Worm (Caenorhabditis elegans) whole organism, young adult: ENCODE results near the gene C50F4.16.

Experiments
- B0261.1 ChIP-seq: sonication (generic microtip); optimal IDR thresholded peaks from 2 replicates; lab custom pipeline; 2016; ENCODE audit warnings: mild to moderate bottlenecking, missing genetic modification characterization, moderate library complexity, missing compliant biosample characterization
- F22D6.2 ChIP-seq: sonication (generic microtip); optimal IDR thresholded peaks from 2 replicates; lab custom pipeline; 2016; ENCODE audit warnings: mild to moderate bottlenecking, missing genetic modification characterization, missing compliant biosample characterization
- F52B5.7 ChIP-seq: sonication (generic microtip); optimal IDR thresholded peaks from 2 replicates; lab custom pipeline; 2016; ENCODE audit warnings: mild to moderate bottlenecking, missing genetic modification characterization, missing compliant biosample characterization
- K11D2.4 ChIP-seq: fragments of 200-800 bp; sonication (Bioruptor generic); IDR thresholded peaks from 2 replicates; pipeline ENCODE4 v1.3.6; 2022; ENCODE audit warnings: missing genetic modification reagents, missing genetic modification characterization, missing compliant biosample characterization
- K12H6.12 ChIP-seq: fragments of 200-800 bp; sonication (Bioruptor generic); optimal IDR thresholded peaks from 2 replicates; lab custom pipeline; 2018; ENCODE audit warnings: mild to moderate bottlenecking, missing genetic modification characterization, missing compliant biosample characterization
- T26A5.8 ChIP-seq: sonication (generic microtip); optimal IDR thresholded peaks from 2 replicates; lab custom pipeline; 2016; ENCODE audit warnings: missing genetic modification characterization, missing compliant biosample characterization
- akir-1 ChIP-seq: fragments of 200-800 bp; sonication (Bioruptor generic); optimal IDR thresholded peaks from 2 replicates; lab custom pipeline; 2018; ENCODE audit warnings: mild to moderate bottlenecking, missing genetic modification characterization, moderate library complexity, missing compliant biosample characterization
- ama-1 ChIP-seq, 3 experiments: fragments of 150-350 bp in 1 of 3; sonication (generic microtip) in 2 of 3; optimal IDR thresholded peaks; 2 replicates each; lab custom pipeline; 2014 to 2018; ENCODE audit warnings: missing biosample characterization in 2 of 3, missing genetic modification characterization in 2 of 3, missing genetic modification reagents in 2 of 3
- attf-3 ChIP-seq: fragments of 200-800 bp; sonication (Bioruptor generic); conservative IDR thresholded peaks from 2 replicates; pipeline ENCODE4 v1.3.6; 2022; ENCODE audit warnings: missing genetic modification reagents, missing genetic modification characterization, missing compliant biosample characterization
- bed-2 ChIP-seq: fragments of 200-800 bp; sonication (Bioruptor generic); IDR thresholded peaks from 2 replicates; pipeline ENCODE4 v1.3.6; 2022; ENCODE audit warnings: missing genetic modification reagents, missing genetic modification characterization, missing compliant biosample characterization
- ceh-27 ChIP-seq: fragments of 200-800 bp; sonication (Bioruptor generic); optimal IDR thresholded peaks from 2 replicates; lab custom pipeline; 2018; ENCODE audit warnings: mild to moderate bottlenecking, missing genetic modification characterization, moderate library complexity, missing compliant biosample characterization
- ceh-40 ChIP-seq: fragments of 200-800 bp; sonication (Bioruptor generic); IDR thresholded peaks from 2 replicates; pipeline ENCODE4 v1.3.6; 2022; ENCODE audit warnings: missing genetic modification characterization, missing compliant biosample characterization
- ceh-58 ChIP-seq: fragments of 200-800 bp; sonication (Bioruptor generic); IDR thresholded peaks from 2 replicates; pipeline ENCODE4 v1.3.6; 2022; ENCODE audit warnings: missing genetic modification characterization, missing compliant biosample characterization
- dpl-1 ChIP-seq: fragments of 150-350 bp; optimal IDR thresholded peaks from 2 replicates; lab custom pipeline; 2014; ENCODE audit warnings: missing biosample characterization, missing genetic modification reagents, missing genetic modification characterization
- him-1 ChIP-seq: sonication (generic microtip); optimal IDR thresholded peaks from 2 replicates; lab custom pipeline; 2016; ENCODE audit warnings: missing genotype, missing genetic modification reagents, missing genetic modification characterization, missing compliant biosample characterization
- hmg-1.2 ChIP-seq: fragments of 200-800 bp; sonication (Bioruptor generic); IDR thresholded peaks from 2 replicates; pipeline ENCODE4 v1.3.6; 2022; ENCODE audit warnings: missing genetic modification reagents, missing genetic modification characterization, missing compliant biosample characterization
- let-526 ChIP-seq: fragments of 200-800 bp; sonication (Bioruptor generic); IDR thresholded peaks from 2 replicates; pipeline ENCODE4 v1.3.6; 2022; ENCODE audit warnings: missing genetic modification reagents, missing genetic modification characterization, missing compliant biosample characterization
- lin-26 ChIP-seq: fragments of 200-800 bp; sonication (Bioruptor generic); IDR thresholded peaks from 2 replicates; pipeline ENCODE4 v1.3.6; 2022; ENCODE audit warnings: missing genetic modification reagents, missing genetic modification characterization, missing compliant biosample characterization
- lin-35 ChIP-seq, 3 experiments: fragments of 150-350 bp in 2 of 3; sonication (generic microtip) in 1 of 3; optimal IDR thresholded peaks; 2 replicates each; lab custom pipeline; 2014 to 2018; ENCODE audit warnings: missing biosample characterization in 3 of 3, missing genetic modification characterization in 3 of 3, missing genetic modification reagents in 3 of 3
- lin-40 ChIP-seq: sonication (generic microtip); optimal IDR thresholded peaks from 2 replicates; lab custom pipeline; 2016; ENCODE audit warnings: missing genetic modification characterization, mild to moderate bottlenecking, missing compliant biosample characterization, missing genotype, missing genetic modification reagents
- lir-1 ChIP-seq: fragments of 200-800 bp; sonication (Bioruptor generic); conservative IDR thresholded peaks from 2 replicates; pipeline ENCODE4 v1.3.6; 2022; ENCODE audit warnings: missing genetic modification reagents, missing genetic modification characterization, missing compliant biosample characterization
- lsy-27 ChIP-seq: sonication (generic microtip); optimal IDR thresholded peaks from 2 replicates; lab custom pipeline; 2017; ENCODE audit warnings: missing genetic modification characterization, mild to moderate bottlenecking, missing compliant biosample characterization, antibody characterized with exemption, missing genotype, borderline replicate concordance; ENCODE audit not compliant: insufficient read depth
- mel-28 ChIP-seq: sonication (generic microtip); optimal IDR thresholded peaks from 2 replicates; lab custom pipeline; 2016; ENCODE audit warnings: borderline replicate concordance, mild to moderate bottlenecking, missing genetic modification characterization, missing compliant biosample characterization
- nfya-2 ChIP-seq: fragments of 200-800 bp; sonication (Bioruptor generic); IDR thresholded peaks from 2 replicates; pipeline ENCODE4 v1.3.6; 2022; ENCODE audit warnings: missing genetic modification reagents, missing genetic modification characterization, missing compliant biosample characterization
- nfyb-1 ChIP-seq: fragments of 200-800 bp; sonication (Bioruptor generic); IDR thresholded peaks from 2 replicates; pipeline ENCODE4 v1.3.6; 2022; ENCODE audit warnings: missing genetic modification reagents, missing genetic modification characterization, missing compliant biosample characterization
- nhr-120 ChIP-seq: fragments of 200-800 bp; sonication (Bioruptor generic); IDR thresholded peaks from 2 replicates; pipeline ENCODE4 v1.3.6; 2022; ENCODE audit warnings: missing genetic modification characterization, missing compliant biosample characterization
- nhr-80 ChIP-seq: sonication (generic microtip); optimal IDR thresholded peaks from 2 replicates; lab custom pipeline; 2016; ENCODE audit warnings: missing genetic modification characterization, missing compliant biosample characterization
- pbrm-1 ChIP-seq: fragments of 200-800 bp; sonication (Bioruptor generic); IDR thresholded peaks from 2 replicates; pipeline ENCODE4 v1.3.6; 2022; ENCODE audit warnings: missing genetic modification reagents, missing genetic modification characterization, missing compliant biosample characterization
- snpc-1.1 ChIP-seq: sonication (generic microtip); optimal IDR thresholded peaks from 2 replicates; lab custom pipeline; 2017; ENCODE audit warnings: missing genetic modification characterization, mild to moderate bottlenecking, missing compliant biosample characterization, antibody characterized with exemption, moderate library complexity, missing genotype, missing genetic modification reagents; ENCODE audit not compliant: insufficient read depth
- snpc-3.4 ChIP-seq: sonication (generic microtip); optimal IDR thresholded peaks from 2 replicates; lab custom pipeline; 2017; ENCODE audit warnings: missing genetic modification characterization, mild to moderate bottlenecking, missing compliant biosample characterization, antibody characterized with exemption, moderate library complexity, missing genotype, missing genetic modification reagents
- tlf-1 ChIP-seq: fragments of 200-800 bp; sonication (Bioruptor generic); optimal IDR thresholded peaks from 2 replicates; lab custom pipeline; 2018; ENCODE audit warnings: mild to moderate bottlenecking, missing genetic modification characterization, missing compliant biosample characterization
- unc-130 ChIP-seq: sonication (generic microtip); optimal IDR thresholded peaks from 2 replicates; lab custom pipeline; 2016; ENCODE audit warnings: missing genetic modification reagents, missing genetic modification characterization, missing compliant biosample characterization
- xnd-1 ChIP-seq: sonication (generic microtip); optimal IDR thresholded peaks from 2 replicates; lab custom pipeline; 2016; ENCODE audit warnings: missing genotype, missing genetic modification reagents, missing genetic modification characterization, missing compliant biosample characterization
- zfh-2 ChIP-seq: fragments of 200-800 bp; sonication (Bioruptor generic); conservative IDR thresholded peaks from 2 replicates; pipeline ENCODE4 v1.3.6; 2022; ENCODE audit warnings: missing genetic modification reagents, missing genetic modification characterization, missing compliant biosample characterization
- ztf-22 ChIP-seq: fragments of 200-800 bp; sonication (Bioruptor generic); optimal IDR thresholded peaks from 2 replicates; lab custom pipeline; 2018; ENCODE audit warnings: mild to moderate bottlenecking, missing genetic modification characterization, moderate library complexity, missing compliant biosample characterization
- ztf-26 ChIP-seq: sonication (generic microtip); optimal IDR thresholded peaks from 2 replicates; lab custom pipeline; 2017; ENCODE audit warnings: missing genetic modification characterization, missing compliant biosample characterization
- ztf-3 ChIP-seq: fragments of 200-800 bp; sonication (Bioruptor generic); optimal IDR thresholded peaks from 2 replicates; lab custom pipeline; 2018; ENCODE audit warnings: mild to moderate bottlenecking, missing genetic modification characterization, missing compliant biosample characterization
- ztf-6 ChIP-seq: fragments of 200-800 bp; sonication (Bioruptor generic); IDR thresholded peaks from 2 replicates; pipeline ENCODE4 v1.3.6; 2022; ENCODE audit warnings: missing genetic modification reagents, missing genetic modification characterization, missing compliant biosample characterization

Gene C50F4.16

ce11 chrV:9500826-9501451 lies 40.5 kb downstream of the C50F4.16 start, which contains the start of gene swt-5:
TSS of gene swt-5 (plus strand) at chrV:9501401.
- TF ChIP-seq unc-130 (GFP tag; lab: Kevin White, UChicago) (no peak), ztf-3 (no peak), ceh-58 (GFP tag; lab: Robert Waterston, UW) (no peak), let-526 (GFP tag; lab: Robert Waterston, UW) (no peak), lin-26 (GFP tag; lab: Robert Waterston, UW) (no peak), F52B5.7 (tag; lab: Kevin White, UChicago) (no peak), snpc-1.1 (no peak), ceh-27 (no peak), T26A5.8 (tag; lab: Kevin White, UChicago) (no peak), pbrm-1 (no peak), nfya-2 (GFP tag; lab: Robert Waterston, UW) (no peak), nhr-120 (no peak)

ce11 chrV:9499295-9499694 lies 42.1 kb downstream of the C50F4.16 start:
- TF ChIP-seq mel-28 (tag; lab: Kevin White, UChicago) (no peak), zfh-2 (GFP tag; lab: Robert Waterston, UW) (no peak), B0261.1 (tag; lab: Kevin White, UChicago) (no peak), ztf-26 (tag; lab: Kevin White, UChicago) (no peak), K12H6.12 (tag; lab: Kevin White, UChicago) (no peak), lin-35 (GFP tag; optimal IDR thresholded peaks at IDR 0.05; lab: Kevin White, UChicago) (no peak), attf-3 (GFP tag; lab: Robert Waterston, UW) (no peak), akir-1 (GFP tag; lab: Kevin White, UChicago) (no peak), K11D2.4 (GFP tag; lab: Robert Waterston, UW) (no peak), tlf-1 (no peak), lin-40 (tag; lab: Kevin White, UChicago) (no peak), lir-1 (GFP tag; lab: Robert Waterston, UW) (no peak), bed-2 (GFP tag; lab: Robert Waterston, UW) (no peak), nfya-2 (GFP tag; lab: Robert Waterston, UW) (no peak), nfyb-1 (GFP tag; lab: Robert Waterston, UW) (no peak)

- TF ChIP-seq ztf-22 (GFP tag; lab: Kevin White, UChicago), result no peak
- TF ChIP-seq lsy-27 (tag; lab: Kevin White, UChicago), result no peak
- no peak for TF ChIP-seq snpc-3.4 (tag; lab: Kevin White, UChicago)
- no peak for TF ChIP-seq him-1 (tag; lab: Kevin White, UChicago)
- TF ChIP-seq ceh-40, result no peak
- no peak for TF ChIP-seq dpl-1 (GFP tag; lab: Kevin White, UChicago)
- TF ChIP-seq let-526 (GFP tag; lab: Robert Waterston, UW), result no peak
Measured at ce11 chrV:9496742-9497141, 44.7 kb downstream of the C50F4.16 start, which contains the start of gene gsnl-1. TSS of gene gsnl-1 (plus strand) at chrV:9497042.

ce11 chrV:9492460-9492859 lies 48.9 kb downstream of the C50F4.16 start:
- TF ChIP-seq ztf-6 (GFP tag; lab: Robert Waterston, UW), result no peak
- no peak for TF ChIP-seq F22D6.2
- no peak for TF ChIP-seq hmg-1.2
- TF ChIP-seq lir-1 (GFP tag; lab: Robert Waterston, UW), result no peak
- peak; percentile 49 for TF ChIP-seq nhr-80 (tag; lab: Kevin White, UChicago)
- no peak for TF ChIP-seq ama-1 (optimal IDR thresholded peaks at IDR 0.05; lab: Kevin White, UChicago)
- TF ChIP-seq ama-1 (GFP tag; optimal IDR thresholded peaks at IDR 0.05; lab: Kevin White, UChicago), result no peak
- no peak for TF ChIP-seq xnd-1
- TF ChIP-seq, all 124 proteins: peak for 1
